Fruit fly (Drosophila melanogaster) whole organism, pupa: ENCODE results near the gene CG43760.

Experiments
- CG10348 ChIP-seq: fragments of 200-800 bp; sonication (Bioruptor generic); IDR thresholded peaks from 2 replicates; pipeline ENCODE4 v1.3.6; 2022; ENCODE audit warnings: missing biosample characterization, missing genetic modification characterization
- CG12605 ChIP-seq: fragments of 200-800 bp; sonication (Bioruptor generic); IDR thresholded peaks from 2 replicates; pipeline ENCODE4 v1.3.6; 2022; ENCODE audit warnings: missing biosample characterization, missing genetic modification characterization
- CG13204 ChIP-seq: fragments of 200-800 bp; sonication (Bioruptor generic); optimal IDR thresholded peaks from 2 replicates; lab custom pipeline; 2018; ENCODE audit warnings: missing biosample characterization, mild to moderate bottlenecking, missing genetic modification characterization, moderate library complexity
- CG14655 ChIP-seq: fragments of 200-800 bp; sonication (Bioruptor generic); optimal IDR thresholded peaks from 3 replicates; lab custom pipeline; 2017; ENCODE audit warnings: mild to moderate bottlenecking, missing biosample characterization, missing genetic modification reagents, missing genetic modification characterization
- CG15710 ChIP-seq: fragments of 200-800 bp; sonication (Bioruptor generic); optimal IDR thresholded peaks from 2 replicates; lab custom pipeline; 2018; ENCODE audit warnings: missing biosample characterization, mild to moderate bottlenecking, missing genetic modification characterization, moderate library complexity
- CG17806 ChIP-seq: fragments of 200-800 bp; sonication (Bioruptor generic); optimal IDR thresholded peaks from 2 replicates; lab custom pipeline; 2018; ENCODE audit warnings: missing biosample characterization, mild to moderate bottlenecking, missing genetic modification characterization, moderate library complexity
- CG32121 ChIP-seq: fragments of 200-800 bp; sonication (Bioruptor generic); IDR thresholded peaks from 2 replicates; pipeline ENCODE4 v1.3.6; 2022; ENCODE audit warnings: missing biosample characterization, missing genetic modification characterization
- CG34367 ChIP-seq: fragments of 200-800 bp; sonication (Bioruptor generic); optimal IDR thresholded peaks from 2 replicates; lab custom pipeline; 2018; ENCODE audit warnings: missing biosample characterization, mild to moderate bottlenecking, missing genetic modification characterization
- CG4496 ChIP-seq: fragments of 200-800 bp; sonication (Bioruptor generic); IDR thresholded peaks from 3 replicates; pipeline ENCODE4 v1.3.6; 2022; ENCODE audit warnings: missing biosample characterization, missing genetic modification characterization
- CG8159 ChIP-seq: fragments of 200-800 bp; sonication (Bioruptor generic); optimal IDR thresholded peaks from 3 replicates; lab custom pipeline; 2018; ENCODE audit warnings: missing biosample characterization, mild to moderate bottlenecking, missing genetic modification characterization, moderate library complexity
- CG8301 ChIP-seq: fragments of 200-800 bp; sonication (Bioruptor generic); optimal IDR thresholded peaks from 2 replicates; lab custom pipeline; 2018; ENCODE audit warnings: missing biosample characterization, mild to moderate bottlenecking, missing genetic modification characterization
- CG9948 ChIP-seq: fragments of 200-800 bp; sonication (Bioruptor generic); optimal IDR thresholded peaks from 2 replicates; lab custom pipeline; 2018; ENCODE audit warnings: missing biosample characterization, mild to moderate bottlenecking, missing genetic modification characterization, moderate library complexity
- D1 ChIP-seq: fragments of 200-800 bp; sonication (Bioruptor generic); optimal IDR thresholded peaks from 2 replicates; lab custom pipeline; 2018; ENCODE audit warnings: missing biosample characterization, mild to moderate bottlenecking, missing genetic modification characterization, moderate library complexity
- EcR ChIP-seq: fragments of 200-800 bp; sonication (Bioruptor generic); optimal IDR thresholded peaks from 3 replicates; lab custom pipeline; 2019; ENCODE audit warnings: missing biosample characterization, missing genetic modification characterization, mild to moderate bottlenecking, moderate library complexity, missing genetic modification reagents
- Ets98B ChIP-seq: fragments of 200-800 bp; sonication (Bioruptor generic); IDR thresholded peaks from 2 replicates; pipeline ENCODE4 v1.3.6; 2022; ENCODE audit warnings: missing biosample characterization, missing genetic modification characterization
- Pif1A ChIP-seq: fragments of 200-800 bp; sonication (Bioruptor generic); optimal IDR thresholded peaks from 3 replicates; lab custom pipeline; 2016; ENCODE audit warnings: missing biosample characterization, missing genetic modification characterization
- Pif1B ChIP-seq: fragments of 200-800 bp; sonication (Bioruptor generic); optimal IDR thresholded peaks from 3 replicates; lab custom pipeline; 2016; ENCODE audit warnings: missing biosample characterization, missing genetic modification characterization
- Snoo ChIP-seq: fragments of 200-800 bp; sonication (Bioruptor generic); optimal IDR thresholded peaks from 3 replicates; lab custom pipeline; 2017; ENCODE audit warnings: missing biosample characterization, mild to moderate bottlenecking, missing genetic modification characterization, inconsistent platforms
- fd96Ca ChIP-seq: fragments of 200-800 bp; sonication (Bioruptor generic); IDR thresholded peaks from 3 replicates; pipeline ENCODE4 v1.3.6; 2022; ENCODE audit warnings: missing biosample characterization, missing genetic modification characterization
- gl ChIP-seq: fragments of 200-800 bp; sonication (Bioruptor generic); optimal IDR thresholded peaks from 2 replicates; lab custom pipeline; 2018; ENCODE audit warnings: missing biosample characterization, mild to moderate bottlenecking, missing genetic modification characterization
- rn ChIP-seq: fragments of 200-800 bp; sonication (Bioruptor generic); IDR thresholded peaks from 2 replicates; pipeline ENCODE4 v1.3.6; 2022; ENCODE audit warnings: missing biosample characterization, missing genetic modification characterization

CG43760 gene

dm6 chr2L:15776752-15777151 lies at the start of gene CG43760:
Gene CG43760, minus strand, starts transcription at chr2L:15776852.
- no peak for TF ChIP-seq Ets98B (GFP tag; lab: Robert Waterston, UW)
- no peak for TF ChIP-seq CG10348 (GFP tag; lab: Robert Waterston, UW)
- no peak for TF ChIP-seq Pif1B (GFP tag; lab: Kevin White, UChicago)
- no peak for TF ChIP-seq CG9948 (tag; lab: Kevin White, UChicago)
- TF ChIP-seq CG32121 (GFP tag; lab: Robert Waterston, UW), result no peak
- TF ChIP-seq CG17806 (tag; lab: Kevin White, UChicago), result no peak
- TF ChIP-seq EcR (GFP tag; lab: Kevin White, UChicago), result no peak
- no peak for TF ChIP-seq fd96Ca (GFP tag; lab: Robert Waterston, UW)
- no peak for TF ChIP-seq CG34367 (tag; lab: Kevin White, UChicago)
- no peak for TF ChIP-seq rn (GFP tag; lab: Robert Waterston, UW)
- TF ChIP-seq CG14655 (GFP tag; lab: Kevin White, UChicago), result no peak
- no peak for TF ChIP-seq CG4496 (GFP tag; lab: Robert Waterston, UW)
- TF ChIP-seq CG12605 (GFP tag; lab: Robert Waterston, UW), result no peak
- no peak for TF ChIP-seq CG15710 (tag; lab: Kevin White, UChicago)

dm6 chr2L:15812041-15812440 lies 35.4 kb upstream of the CG43760 start, which contains the start of gene CG42876:
Gene CG42876, minus strand, starts transcription at chr2L:15812141.
- TF ChIP-seq CG9948 (tag; lab: Kevin White, UChicago) (no peak), Pif1B (GFP tag; lab: Kevin White, UChicago) (no peak), CG32121 (GFP tag; lab: Robert Waterston, UW) (no peak), CG13204 (no peak), Ets98B (GFP tag; lab: Robert Waterston, UW) (no peak), CG34367 (tag; lab: Kevin White, UChicago) (no peak)

- TF ChIP-seq CG13204, result no peak
- no peak for TF ChIP-seq CG9948 (tag; lab: Kevin White, UChicago)
- TF ChIP-seq Ets98B (GFP tag; lab: Robert Waterston, UW), result no peak
- no peak for TF ChIP-seq Snoo
- TF ChIP-seq rn (GFP tag; lab: Robert Waterston, UW), result no peak
- no peak for TF ChIP-seq EcR (GFP tag; lab: Kevin White, UChicago)
- no peak for TF ChIP-seq CG34367 (tag; lab: Kevin White, UChicago)
- TF ChIP-seq CG15710 (tag; lab: Kevin White, UChicago), result no peak
- no peak for TF ChIP-seq CG8301
- TF ChIP-seq CG17806 (tag; lab: Kevin White, UChicago), result no peak
- TF ChIP-seq fd96Ca (GFP tag; lab: Robert Waterston, UW), result no peak
- no peak for TF ChIP-seq CG8159 (tag; lab: Kevin White, UChicago)
- TF ChIP-seq D1 (tag; lab: Kevin White, UChicago), result no peak
- TF ChIP-seq CG10348 (GFP tag; lab: Robert Waterston, UW), result no peak
- no peak for TF ChIP-seq CG12605 (GFP tag; lab: Robert Waterston, UW)
- no peak for TF ChIP-seq CG14655 (GFP tag; lab: Kevin White, UChicago)
These were observed 19.6 kb upstream of the CG43760 start for dm6 chr2L:15796300-15796699.

- TF ChIP-seq CG14655 (GFP tag; lab: Kevin White, UChicago) (no peak), CG15710 (tag; lab: Kevin White, UChicago) (no peak), CG32121 (GFP tag; lab: Robert Waterston, UW) (no peak), Ets98B (GFP tag; lab: Robert Waterston, UW) (no peak), gl (tag; lab: Kevin White, UChicago) (no peak), D1 (tag; lab: Kevin White, UChicago) (no peak), EcR (GFP tag; lab: Kevin White, UChicago) (no peak), CG10348 (GFP tag; lab: Robert Waterston, UW) (no peak), CG4496 (GFP tag; lab: Robert Waterston, UW) (no peak), CG13204 (no peak), fd96Ca (GFP tag; lab: Robert Waterston, UW) (no peak), CG12605 (GFP tag; lab: Robert Waterston, UW) (no peak)
- TF ChIP-seq, all 21 proteins: peak for 0
These were observed 7.1 kb upstream of the CG43760 start, which contains the start of gene t-Grip91 for dm6 chr2L:15783785-15784184. Gene t-Grip91, plus strand, starts transcription at chr2L:15784085.

dm6 chr2L:15782996-15783395 lies 6.3 kb upstream of the CG43760 start:
- TF ChIP-seq Pif1B (GFP tag; lab: Kevin White, UChicago) (no peak), D1 (tag; lab: Kevin White, UChicago) (no peak), CG10348 (GFP tag; lab: Robert Waterston, UW) (no peak), CG14655 (GFP tag; lab: Kevin White, UChicago) (no peak), gl (tag; lab: Kevin White, UChicago) (no peak), CG13204 (no peak), rn (GFP tag; lab: Robert Waterston, UW) (no peak), Ets98B (GFP tag; lab: Robert Waterston, UW) (no peak), EcR (GFP tag; lab: Kevin White, UChicago) (no peak), CG8159 (tag; lab: Kevin White, UChicago) (no peak), CG4496 (GFP tag; lab: Robert Waterston, UW) (no peak), CG8301 (no peak), CG9948 (tag; lab: Kevin White, UChicago) (no peak), Snoo (no peak), CG12605 (GFP tag; lab: Robert Waterston, UW) (no peak), Pif1A (no peak), CG34367 (tag; lab: Kevin White, UChicago) (no peak)

dm6 chr2L:15773013-15773412 lies 3.6 kb downstream of the CG43760 start, which contains the start of gene CG31826:
Gene CG31826, minus strand, starts transcription at chr2L:15773113.
- no peak for TF ChIP-seq CG17806 (tag; lab: Kevin White, UChicago)
- no peak for TF ChIP-seq CG4496 (GFP tag; lab: Robert Waterston, UW)
- no peak for TF ChIP-seq CG8301
- TF ChIP-seq Ets98B (GFP tag; lab: Robert Waterston, UW), result no peak
- no peak for TF ChIP-seq CG32121 (GFP tag; lab: Robert Waterston, UW)
- no peak for TF ChIP-seq Pif1B (GFP tag; lab: Kevin White, UChicago)
- TF ChIP-seq CG34367 (tag; lab: Kevin White, UChicago), result no peak
- no peak for TF ChIP-seq D1 (tag; lab: Kevin White, UChicago)
- no peak for TF ChIP-seq CG8159 (tag; lab: Kevin White, UChicago)
- TF ChIP-seq CG9948 (tag; lab: Kevin White, UChicago), result no peak
- TF ChIP-seq Snoo, result no peak
- TF ChIP-seq CG14655 (GFP tag; lab: Kevin White, UChicago), result no peak
- TF ChIP-seq EcR (GFP tag; lab: Kevin White, UChicago), result no peak
- no peak for TF ChIP-seq CG12605 (GFP tag; lab: Robert Waterston, UW)
